Fruit fly (Drosophila melanogaster): Measurements from ENCODE around the gene sip2.

DNA sequence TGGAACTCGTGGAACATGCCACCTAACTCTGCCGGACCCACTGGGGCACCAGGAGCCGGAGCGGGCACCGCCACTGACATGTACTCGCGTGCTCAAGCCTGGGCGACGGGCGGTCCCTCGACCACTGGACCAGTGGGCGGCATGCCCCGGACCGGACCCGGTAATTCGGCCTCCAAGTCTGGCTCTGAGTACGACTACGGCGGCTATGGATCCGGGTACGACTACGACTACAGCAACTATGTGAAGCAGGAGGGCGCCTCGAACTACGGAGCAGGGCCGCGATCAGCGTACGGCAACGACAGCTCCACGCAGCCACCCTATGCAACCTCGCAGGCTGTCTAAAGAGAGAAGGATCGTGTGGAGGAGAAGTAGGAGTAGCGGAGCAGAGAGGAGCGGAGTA is 38.8 kb downstream of the sip2 start:
- no peak for TF ChIP-seq CG17806 (tag; optimal IDR thresholded peaks at IDR 0.05)
- no peak for TF ChIP-seq CG13204 (GFP tag; optimal IDR thresholded peaks at IDR 0.05)
- TF ChIP-seq CG34367 (tag; optimal IDR thresholded peaks at IDR 0.05): no peak
- no peak for TF ChIP-seq CG8159 (tag; optimal IDR thresholded peaks at IDR 0.05)
- no peak for TF ChIP-seq gl (tag; optimal IDR thresholded peaks at IDR 0.05)
- no peak for TF ChIP-seq Pif1B (GFP tag; optimal IDR thresholded peaks at IDR 0.05)
- TF ChIP-seq EcR (GFP tag; optimal IDR thresholded peaks at IDR 0.05): no peak
- TF ChIP-seq rn (GFP tag; IDR thresholded peaks at IDR 0.05): no peak
- no peak for TF ChIP-seq CG32121 (GFP tag; IDR thresholded peaks at IDR 0.05)
- no peak for TF ChIP-seq CG14655 (GFP tag; optimal IDR thresholded peaks at IDR 0.05)
- no peak for TF ChIP-seq Ets98B (GFP tag; IDR thresholded peaks at IDR 0.05)
- no peak for TF ChIP-seq Snoo (tag; optimal IDR thresholded peaks at IDR 0.05)
- TF ChIP-seq CG12605 (GFP tag; IDR thresholded peaks at IDR 0.05): no peak
